Fruit fly (Drosophila melanogaster) whole organism, prepupa: ENCODE results near the gene aln.

Experiments
- Blimp-1 ChIP-seq: fragments of 200-800 bp; sonication (Bioruptor generic); optimal IDR thresholded peaks from 3 replicates; lab custom pipeline; 2017; ENCODE audit warnings: missing biosample characterization, missing genetic modification characterization, mild to moderate bottlenecking, moderate library complexity, missing genetic modification reagents
- CG11762 ChIP-seq: fragments of 200-800 bp; sonication (Bioruptor generic); optimal IDR thresholded peaks from 3 replicates; lab custom pipeline; 2016; ENCODE audit warnings: missing biosample characterization, missing genetic modification characterization; ENCODE audit not compliant: insufficient read depth
- CG15336 ChIP-seq: fragments of 200-800 bp; sonication (Bioruptor generic); IDR thresholded peaks from 2 replicates; pipeline ENCODE4 v1.3.6; 2022; ENCODE audit warnings: missing biosample characterization, missing genetic modification characterization
- CG1621 ChIP-seq: fragments of 200-800 bp; sonication (Bioruptor generic); optimal IDR thresholded peaks from 3 replicates; lab custom pipeline; 2018; ENCODE audit warnings: missing biosample characterization, mild to moderate bottlenecking, missing genetic modification characterization
- CG16779 ChIP-seq: fragments of 200-800 bp; sonication (Bioruptor generic); optimal IDR thresholded peaks from 3 replicates; lab custom pipeline; 2017; ENCODE audit warnings: missing biosample characterization, mild to moderate bottlenecking, missing genetic modification characterization
- CG31627 ChIP-seq: fragments of 200-800 bp; sonication (Bioruptor generic); optimal IDR thresholded peaks from 3 replicates; lab custom pipeline; 2016; ENCODE audit warnings: missing biosample characterization, missing genetic modification characterization
- CG6276 ChIP-seq: fragments of 200-800 bp; sonication (Bioruptor generic); optimal IDR thresholded peaks from 2 replicates; lab custom pipeline; 2017; ENCODE audit warnings: missing biosample characterization, mild to moderate bottlenecking, missing genetic modification characterization
- CG6792 ChIP-seq: fragments of 200-800 bp; sonication (Bioruptor generic); optimal IDR thresholded peaks from 3 replicates; lab custom pipeline; 2016; ENCODE audit warnings: missing biosample characterization, missing genetic modification characterization
- CG6808 ChIP-seq: fragments of 200-800 bp; sonication (Bioruptor generic); optimal IDR thresholded peaks from 3 replicates; lab custom pipeline; 2017; ENCODE audit warnings: missing biosample characterization, missing genetic modification characterization, mild to moderate bottlenecking, moderate library complexity, missing genetic modification reagents
- CG7368 ChIP-seq: fragments of 200-800 bp; sonication (Bioruptor generic); optimal IDR thresholded peaks from 3 replicates; lab custom pipeline; 2016; ENCODE audit warnings: missing biosample characterization, missing genetic modification characterization
- CG8119 ChIP-seq: fragments of 200-800 bp; sonication (Bioruptor generic); IDR thresholded peaks from 3 replicates; pipeline ENCODE4 v1.3.6; 2022; ENCODE audit warnings: missing biosample characterization, missing genetic modification characterization
- CG9139 ChIP-seq: fragments of 200-800 bp; sonication (Bioruptor generic); optimal IDR thresholded peaks from 3 replicates; lab custom pipeline; 2017; ENCODE audit warnings: missing biosample characterization, mild to moderate bottlenecking, missing genetic modification characterization
- Eip75B ChIP-seq: fragments of 200-800 bp; sonication (Bioruptor generic); optimal IDR thresholded peaks from 3 replicates; lab custom pipeline; 2016; ENCODE audit warnings: missing biosample characterization, missing genetic modification characterization
- Eip78C ChIP-seq: fragments of 200-800 bp; sonication (Bioruptor generic); peaks from one replicate; lab custom pipeline; 2016; ENCODE audit warnings: missing biosample characterization, missing genetic modification characterization
- Ets21C ChIP-seq: fragments of 200-800 bp; sonication (Bioruptor generic); optimal IDR thresholded peaks from 3 replicates; lab custom pipeline; 2016; ENCODE audit warnings: missing biosample characterization, missing genetic modification characterization
- Ets96B ChIP-seq: fragments of 200-800 bp; optimal IDR thresholded peaks from 2 replicates; lab custom pipeline; 2019; ENCODE audit warnings: missing biosample characterization, mild to moderate bottlenecking, missing genetic modification characterization, moderate library complexity
- Hr4 ChIP-seq: fragments of 200-800 bp; sonication (Bioruptor generic); optimal IDR thresholded peaks from 3 replicates; lab custom pipeline; 2016; ENCODE audit warnings: missing biosample characterization, missing genetic modification characterization
- Lpt ChIP-seq: fragments of 200-800 bp; sonication (Bioruptor generic); optimal IDR thresholded peaks from 3 replicates; lab custom pipeline; 2016; ENCODE audit warnings: missing biosample characterization, missing genetic modification characterization
- OdsH ChIP-seq: fragments of 200-800 bp; sonication (Bioruptor generic); optimal IDR thresholded peaks from 3 replicates; lab custom pipeline; 2016; ENCODE audit warnings: missing biosample characterization, missing genetic modification characterization
- Smox ChIP-seq: fragments of 200-800 bp; sonication (Bioruptor generic); optimal IDR thresholded peaks from 3 replicates; lab custom pipeline; 2016; ENCODE audit warnings: missing biosample characterization, missing genetic modification characterization
- Sox102F ChIP-seq: fragments of 200-800 bp; sonication (Bioruptor generic); optimal IDR thresholded peaks from 2 replicates; lab custom pipeline; 2016; ENCODE audit warnings: missing biosample characterization, mild to moderate bottlenecking, missing genetic modification characterization
- Sox14 ChIP-seq: fragments of 200-800 bp; sonication (Bioruptor generic); optimal IDR thresholded peaks from 3 replicates; lab custom pipeline; 2016; ENCODE audit warnings: missing biosample characterization, missing genetic modification characterization
- Sox15 ChIP-seq: fragments of 200-800 bp; sonication (Bioruptor generic); optimal IDR thresholded peaks from 3 replicates; lab custom pipeline; 2016; ENCODE audit warnings: missing biosample characterization, missing genetic modification characterization
- achi ChIP-seq: fragments of 200-800 bp; sonication (Bioruptor generic); optimal IDR thresholded peaks from 3 replicates; lab custom pipeline; 2016; ENCODE audit warnings: missing biosample characterization, missing genetic modification characterization
- acj6 ChIP-seq: fragments of 200-800 bp; sonication (Bioruptor generic); optimal IDR thresholded peaks from 3 replicates; lab custom pipeline; 2016; ENCODE audit warnings: missing biosample characterization, missing genetic modification characterization
- cyc ChIP-seq: fragments of 200-800 bp; sonication (Bioruptor generic); optimal IDR thresholded peaks from 3 replicates; lab custom pipeline; 2016; ENCODE audit warnings: missing biosample characterization, missing genetic modification characterization
- dsx ChIP-seq: fragments of 200-800 bp; optimal IDR thresholded peaks from 3 replicates; lab custom pipeline; 2019; ENCODE audit warnings: missing biosample characterization, mild to moderate bottlenecking, missing genetic modification characterization, moderate library complexity; ENCODE audit not compliant: poor library complexity, severe bottlenecking
- eg ChIP-seq: fragments of 200-800 bp; sonication (Bioruptor generic); IDR thresholded peaks from 3 replicates; pipeline ENCODE4 v1.3.6; 2022; ENCODE audit warnings: missing biosample characterization, missing genetic modification characterization
- fd59A ChIP-seq: fragments of 200-800 bp; sonication (Bioruptor generic); optimal IDR thresholded peaks from 2 replicates; lab custom pipeline; 2017; ENCODE audit warnings: missing biosample characterization, mild to moderate bottlenecking, missing genetic modification characterization, missing genetic modification reagents
- fkh ChIP-seq: fragments of 200-800 bp; sonication (Bioruptor generic); optimal IDR thresholded peaks from 3 replicates; lab custom pipeline; 2017; ENCODE audit warnings: missing biosample characterization, mild to moderate bottlenecking, missing genetic modification characterization, moderate library complexity
- lz ChIP-seq: fragments of 200-800 bp; sonication (Bioruptor generic); optimal IDR thresholded peaks from 3 replicates; lab custom pipeline; 2016; ENCODE audit warnings: missing biosample characterization, missing genetic modification characterization
- net ChIP-seq: fragments of 200-800 bp; sonication (Bioruptor generic); optimal IDR thresholded peaks from 3 replicates; lab custom pipeline; 2016; ENCODE audit warnings: missing biosample characterization, missing genetic modification characterization
- pdm3 ChIP-seq: fragments of 200-800 bp; sonication (Bioruptor generic); optimal IDR thresholded peaks from 3 replicates; lab custom pipeline; 2016; ENCODE audit warnings: missing biosample characterization, missing genetic modification characterization
- salr ChIP-seq, 2 experiments: fragments of 200-800 bp; sonication (Bioruptor generic); optimal IDR thresholded peaks; 3 replicates each; lab custom pipeline; 2016 to 2018; ENCODE audit warnings: missing biosample characterization in 2 of 2, missing genetic modification characterization in 2 of 2, mild to moderate bottlenecking in 1 of 2
- spab ChIP-seq: fragments of 200-800 bp; sonication (Bioruptor generic); optimal IDR thresholded peaks from 2 replicates; lab custom pipeline; 2017; ENCODE audit warnings: missing biosample characterization, mild to moderate bottlenecking, missing genetic modification characterization, missing genetic modification reagents
- ss ChIP-seq, 2 experiments: fragments of 200-800 bp; sonication (Bioruptor generic); optimal IDR thresholded peaks; 2 replicates in 1 of 2; 3 replicates in 1 of 2; lab custom pipeline; 2017 to 2018; ENCODE audit warnings: mild to moderate bottlenecking in 2 of 2, missing biosample characterization in 2 of 2, missing genetic modification characterization in 2 of 2, moderate library complexity in 1 of 2
- svp ChIP-seq: fragments of 200-800 bp; sonication (Bioruptor generic); peaks from one replicate; lab custom pipeline; 2016; ENCODE audit warnings: missing biosample characterization, missing genetic modification characterization
- topi ChIP-seq: fragments of 200-800 bp; sonication (Bioruptor generic); optimal IDR thresholded peaks from 3 replicates; lab custom pipeline; 2016; ENCODE audit warnings: missing biosample characterization, missing genetic modification characterization
- vri ChIP-seq: fragments of 200-800 bp; sonication (Bioruptor generic); optimal IDR thresholded peaks from 3 replicates; lab custom pipeline; 2016; ENCODE audit warnings: missing biosample characterization, mild to moderate bottlenecking, missing genetic modification characterization

The aln gene

DNA sequence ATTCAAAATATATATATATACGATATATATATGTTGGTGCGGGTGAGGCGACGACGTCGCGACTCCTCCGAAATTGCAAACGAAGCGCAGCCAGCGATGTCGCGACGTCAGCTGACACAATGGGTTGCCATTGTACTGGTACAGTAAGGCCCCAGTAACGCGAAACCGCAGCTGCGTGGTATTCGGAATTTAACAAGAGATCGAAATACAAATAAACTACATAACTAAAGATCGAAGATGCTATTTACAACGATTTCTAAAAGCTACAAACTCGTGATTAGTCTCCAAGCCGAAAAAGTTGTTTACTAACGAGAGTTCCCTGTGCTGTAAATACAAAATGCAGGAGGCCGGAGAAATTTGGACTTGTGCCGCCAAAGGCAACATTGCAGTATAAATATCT lies 38.8 kb downstream of the aln start (continued):
- TF ChIP-seq Sox102F (GFP tag; lab: Kevin White, UChicago) (peak; percentile 97), acj6 (GFP tag; lab: Kevin White, UChicago) (peak; percentile 98), fd59A (GFP tag; lab: Kevin White, UChicago) (peak; percentile 92), CG31627 (GFP tag; lab: Kevin White, UChicago) (peak; percentile 98), Eip75B (GFP tag; lab: Kevin White, UChicago) (peak; percentile 95), topi (GFP tag; lab: Kevin White, UChicago) (peak; percentile 97), Hr4 (peak; percentile 97), CG6792 (GFP tag; lab: Kevin White, UChicago) (peak; percentile 97)
- TF ChIP-seq, all 60 proteins: peak for 59

DNA sequence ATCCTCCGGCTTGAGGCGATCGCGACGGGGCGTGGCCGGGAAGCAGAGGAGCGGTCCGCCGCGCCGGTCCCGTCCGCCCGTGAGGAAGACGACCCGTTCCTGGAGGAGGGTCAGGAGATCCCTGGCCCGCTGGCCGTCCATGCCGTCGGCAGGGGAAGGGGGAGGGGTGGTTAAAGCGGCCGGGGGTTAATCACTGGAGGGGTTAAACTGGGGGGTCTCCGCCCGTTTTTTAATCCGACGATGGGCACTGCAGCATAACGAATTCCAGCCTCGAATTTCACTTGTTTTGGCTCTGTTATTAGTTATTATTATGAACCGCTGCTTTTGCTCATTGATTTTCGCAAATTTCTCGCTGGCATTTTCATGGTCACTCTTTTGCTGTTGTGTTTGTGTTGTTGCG lies 39.9 kb downstream of the aln start:
- TF ChIP-seq Eip78C = no peak
- no peak for TF ChIP-seq acj6 (GFP tag; lab: Kevin White, UChicago)
- no peak for TF ChIP-seq spab (GFP tag; lab: Kevin White, UChicago)
- no peak for TF ChIP-seq eg
- no peak for TF ChIP-seq ss (GFP tag; optimal IDR thresholded peaks at IDR 0.05; lab: Kevin White, UChicago)
- TF ChIP-seq Blimp-1 (GFP tag; lab: Kevin White, UChicago) = no peak
- TF ChIP-seq Smox (GFP tag; lab: Kevin White, UChicago) = no peak

DNA sequence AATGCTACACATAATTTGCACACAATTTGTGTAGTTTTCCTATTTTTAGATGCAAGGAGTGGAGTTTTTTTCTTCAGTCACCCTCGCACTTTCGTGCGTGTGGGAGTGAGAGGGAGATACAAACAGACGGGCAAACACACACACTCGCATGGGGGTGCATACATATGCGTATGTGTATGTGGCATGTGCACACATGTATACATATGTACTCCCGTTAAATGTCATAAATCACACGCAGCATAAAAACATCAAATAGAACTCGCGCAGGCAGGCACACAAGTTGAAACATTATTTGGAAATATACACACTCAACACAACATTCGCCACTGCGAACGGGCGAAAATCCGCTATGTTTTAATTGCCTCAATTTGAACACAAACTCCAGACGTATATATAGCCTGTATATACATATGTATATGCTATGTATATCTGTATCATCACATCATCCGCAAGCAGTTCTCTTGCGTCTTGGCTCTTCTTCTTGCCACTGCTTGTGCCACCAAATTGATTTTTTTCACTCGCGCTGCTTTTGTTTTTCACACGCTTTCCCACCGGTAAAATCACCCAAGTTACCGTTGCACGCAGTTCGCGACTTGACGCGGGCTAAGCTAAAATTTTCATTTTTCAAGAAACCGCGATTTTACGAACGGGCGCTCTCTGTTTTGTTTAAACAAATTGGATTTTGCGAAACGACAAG lies 40.6 kb downstream of the aln start, which contains the start of the genes CG9205 and trio:
CG9205 (plus strand) TSS at position 508 of the 697 bp plus-strand sequence.
trio (minus strand) TSS at position 686 of the 697 bp plus-strand sequence.
- TF ChIP-seq CG15336 (GFP tag; lab: Robert Waterston, UW) (peak; percentile 27; the same call in 1 of the 2 replicates), Eip75B (GFP tag; lab: Kevin White, UChicago) (no peak), Eip78C (peak; percentile 79), OdsH (GFP tag; lab: Kevin White, UChicago) (no peak), Ets21C (GFP tag; lab: Kevin White, UChicago) (no peak), Lpt (GFP tag; lab: Kevin White, UChicago) (no peak), CG6276 (no peak), Blimp-1 (GFP tag; lab: Kevin White, UChicago) (no peak), Hr4 (no peak), CG11762 (GFP tag; lab: Kevin White, UChicago) (no peak), CG8119 (GFP tag; lab: Robert Waterston, UW) (no peak), spab (GFP tag; lab: Kevin White, UChicago) (no peak), vri (GFP tag; lab: Kevin White, UChicago) (peak; percentile 23), Sox14 (GFP tag; lab: Kevin White, UChicago) (no peak), CG6808 (GFP tag; lab: Kevin White, UChicago) (no peak), salr (GFP tag; optimal IDR thresholded peaks at IDR 0.05; lab: Kevin White, UChicago) (no peak), pdm3 (no peak), CG7368 (GFP tag; lab: Kevin White, UChicago) (no peak), CG1621 (tag; lab: Kevin White, UChicago) (no peak), CG16779 (no peak), CG9139 (no peak), lz (GFP tag; lab: Kevin White, UChicago) (no peak), Sox15 (GFP tag; lab: Kevin White, UChicago) (no peak), Ets96B (tag; lab: Kevin White, UChicago) (no peak), ss (GFP tag; optimal IDR thresholded peaks at IDR 0.05; lab: Kevin White, UChicago) (peak in 1 of 2 experiments; percentile 27), net (GFP tag; lab: Kevin White, UChicago) (no peak), cyc (GFP tag; lab: Kevin White, UChicago) (no peak), achi (no peak), dsx (no peak), fkh (GFP tag; lab: Kevin White, UChicago) (peak; percentile 27), svp (GFP tag; lab: Kevin White, UChicago) (no peak)
